Fruit fly (Drosophila melanogaster) whole organism, adult: Measurements from ENCODE around the gene gdl-ORF39.
A peak's percentile ranks its signal among the peaks of the same experiment; 100 is the strongest.

Source experiments
- CG12768 ChIP-seq: fragments of 200-800 bp; sonication (Bioruptor generic); optimal IDR thresholded peaks from 2 replicates; lab custom pipeline; 2017; ENCODE audit warnings: missing biosample characterization, missing genetic modification characterization, mild to moderate bottlenecking, moderate library complexity, missing genetic modification reagents
- CG14711 ChIP-seq: fragments of 200-800 bp; sonication (Bioruptor generic); optimal IDR thresholded peaks from 2 replicates; lab custom pipeline; 2018; ENCODE audit warnings: missing biosample characterization, mild to moderate bottlenecking, missing genetic modification characterization, moderate library complexity
- CG33017 ChIP-seq: fragments of 200-800 bp; sonication (Bioruptor generic); optimal IDR thresholded peaks from 2 replicates; lab custom pipeline; 2018; ENCODE audit warnings: missing biosample characterization, mild to moderate bottlenecking, missing genetic modification characterization, moderate library complexity
- CG5204 ChIP-seq: fragments of 200-800 bp; sonication (Bioruptor generic); optimal IDR thresholded peaks from 2 replicates; lab custom pipeline; 2016; ENCODE audit warnings: missing biosample characterization, missing genetic modification characterization
- CG7045 ChIP-seq: fragments of 200-800 bp; sonication (Bioruptor generic); optimal IDR thresholded peaks from 2 replicates; lab custom pipeline; 2017; ENCODE audit warnings: missing biosample characterization, mild to moderate bottlenecking, missing genetic modification characterization
- Clk ChIP-seq: fragments of 200-800 bp; sonication (Bioruptor generic); optimal IDR thresholded peaks from 2 replicates; lab custom pipeline; 2017; ENCODE audit warnings: missing biosample characterization, missing genetic modification characterization
- kay ChIP-seq: fragments of 200-800 bp; sonication (Bioruptor generic); peaks from one replicate; lab custom pipeline; 2016; ENCODE audit warnings: missing biosample characterization, missing genetic modification characterization, borderline replicate concordance
- ovo ChIP-seq: fragments of 200-800 bp; sonication (Bioruptor generic); optimal IDR thresholded peaks from 2 replicates; lab custom pipeline; 2016; ENCODE audit warnings: missing biosample characterization, missing genetic modification characterization
- pad ChIP-seq: fragments of 200-800 bp; sonication (Bioruptor generic); optimal IDR thresholded peaks from 3 replicates; lab custom pipeline; 2017; ENCODE audit warnings: missing biosample characterization, missing genetic modification characterization, mild to moderate bottlenecking, moderate library complexity, missing genetic modification reagents

dm6 chr3L:15553993-15554644, 44.9 kb downstream of the gdl-ORF39 start, which contains the start of gene AGO2:
- TF ChIP-seq ovo (no peak), pad (GFP tag; lab: Kevin White, UChicago) (peak; percentile 94), Clk (GFP tag; lab: Kevin White, UChicago) (peak; percentile 54), kay (GFP tag; lab: Kevin White, UChicago) (peak; percentile 95), CG7045 (GFP tag; lab: Kevin White, UChicago) (peak; percentile 27), CG5204 (no peak), CG12768 (GFP tag; lab: Kevin White, UChicago) (peak; percentile 96), CG14711 (tag; lab: Kevin White, UChicago) (peak; percentile 65), CG33017 (tag; lab: Kevin White, UChicago) (peak; percentile 59)
